Fruit fly (Drosophila melanogaster) whole organism: ENCODE results near the gene Rcd2.

Experiments
- CG8478 ChIP-seq: fragments of >200 bp; optimal IDR thresholded peaks from 2 replicates; lab custom pipeline; 2018; ENCODE audit warnings: inconsistent platforms
- psq ChIP-seq: fragments of >200 bp; optimal IDR thresholded peaks from 2 replicates; lab custom pipeline; 2017
- usp ChIP-seq: fragments of >200 bp; optimal IDR thresholded peaks from 2 replicates; lab custom pipeline; 2017; ENCODE audit warnings: missing biosample characterization, missing genetic modification characterization, mixed read lengths

- no peak for TF ChIP-seq psq (lab: Kevin White, UChicago)
- no peak for TF ChIP-seq usp
- no peak for TF ChIP-seq CG8478 (lab: Kevin White, UChicago)
Observed at dm6 chr3L:20526143-20526195, 14.2 kb downstream of the Rcd2 start, which contains the start of gene Pss.
